Worm (Caenorhabditis elegans): ENCODE data around the gene Y57A10A.14.

The Y57A10A.14 gene

ce11 chrII:12214562-12214961, 28.8 kb downstream of the Y57A10A.14 start:
- no peak for TF ChIP-seq lsy-2 (tag; optimal IDR thresholded peaks at IDR 0.05)
- TF ChIP-seq ztf-4 (tag; optimal IDR thresholded peaks at IDR 0.05): no peak
- no peak for TF ChIP-seq ama-1 (optimal IDR thresholded peaks at IDR 0.05)
- no peak for TF ChIP-seq irx-1 (tag; optimal IDR thresholded peaks at IDR 0.05)
- no peak for TF ChIP-seq lin-14 (GFP tag; optimal IDR thresholded peaks at IDR 0.05)
- TF ChIP-seq elt-3 (tag; optimal IDR thresholded peaks at IDR 0.05): no peak
- TF ChIP-seq ets-5 (GFP tag; IDR thresholded peaks at IDR 0.05): no peak
- no peak for TF ChIP-seq tlp-1 (tag; optimal IDR thresholded peaks at IDR 0.05)
- no peak for TF ChIP-seq egl-13 (tag; optimal IDR thresholded peaks at IDR 0.05)
- no peak for TF ChIP-seq ceh-82 (tag; optimal IDR thresholded peaks at IDR 0.05)
- TF ChIP-seq sox-4 (tag; optimal IDR thresholded peaks at IDR 0.05): no peak
- TF ChIP-seq nhr-28 (tag; optimal IDR thresholded peaks at IDR 0.05): no peak
- TF ChIP-seq mdl-1 (tag; optimal IDR thresholded peaks at IDR 0.05): no peak
- TF ChIP-seq efl-3 (GFP tag; optimal IDR thresholded peaks at IDR 0.05): no peak
- TF ChIP-seq nhr-90 (tag; optimal IDR thresholded peaks at IDR 0.05; ENCODE audit: poor library complexity): no peak
- no peak for TF ChIP-seq nhr-77 (tag; optimal IDR thresholded peaks at IDR 0.05)
- TF ChIP-seq Y116A8C.19 (tag; optimal IDR thresholded peaks at IDR 0.05; ENCODE audit: borderline replicate concordance): no peak
- TF ChIP-seq ces-1 (GFP tag; optimal IDR thresholded peaks at IDR 0.05): no peak

- TF ChIP-seq fkh-8 (tag; optimal IDR thresholded peaks at IDR 0.05): peak; percentile 77
- TF ChIP-seq nhr-76 (tag; optimal IDR thresholded peaks at IDR 0.05): peak; percentile 7
- peak; percentile 92 for TF ChIP-seq snu-23 (GFP tag; optimal IDR thresholded peaks at IDR 0.05)
- TF ChIP-seq swsn-7 (tag; optimal IDR thresholded peaks at IDR 0.05): peak; percentile 81
- TF ChIP-seq efl-1 (optimal IDR thresholded peaks at IDR 0.05): peak; percentile 73 to 82
- TF ChIP-seq efl-1 (GFP tag; optimal IDR thresholded peaks at IDR 0.05 in 1 of 2): peak; percentile 38 to 54
- TF ChIP-seq mab-9 (GFP tag; IDR thresholded peaks at IDR 0.05): no peak; the same call in 1 of the 2 replicates
- TF ChIP-seq mdl-1 (tag; optimal IDR thresholded peaks at IDR 0.05): peak in 1 of 2 experiments; percentile 70
- peak; percentile 5 for TF ChIP-seq sox-4 (tag; optimal IDR thresholded peaks at IDR 0.05)
- TF ChIP-seq aly-2 (tag; optimal IDR thresholded peaks at IDR 0.05): peak; percentile 26
- peak; percentile 42 for TF ChIP-seq fkh-10 (GFP tag; optimal IDR thresholded peaks at IDR 0.05)
- TF ChIP-seq dpl-1 (GFP tag; optimal IDR thresholded peaks at IDR 0.05): peak; percentile 25 to 54 (median 41)
- peak in 1 of 2 experiments; percentile 53 for TF ChIP-seq ztf-11 (tag; optimal IDR thresholded peaks at IDR 0.05)
- no peak for TF ChIP-seq lir-3 (tag; optimal IDR thresholded peaks at IDR 0.05; ENCODE audit: poor library complexity)
- no peak for TF ChIP-seq hpl-2 (GFP tag; optimal IDR thresholded peaks at IDR 0.05)
- TF ChIP-seq ceh-82 (tag; optimal IDR thresholded peaks at IDR 0.05): peak; percentile 50 to 91 (median 71)
- peak; percentile 75 for TF ChIP-seq dsc-1 (tag; optimal IDR thresholded peaks at IDR 0.05)
- TF ChIP-seq ceh-8 (GFP tag; optimal IDR thresholded peaks at IDR 0.05): peak; percentile 21
- peak in 2 of 6 experiments; percentile 15 to 56 for TF ChIP-seq elt-3 (tag; optimal IDR thresholded peaks at IDR 0.05)
- TF ChIP-seq nhr-71 (tag; optimal IDR thresholded peaks at IDR 0.05): peak; percentile 86
- peak; percentile 72 to 73 for TF ChIP-seq lin-35 (GFP tag; optimal IDR thresholded peaks at IDR 0.05)
- peak; percentile 30 for TF ChIP-seq fos-1 (tag; optimal IDR thresholded peaks at IDR 0.05)
- TF ChIP-seq ces-1 (GFP tag; optimal IDR thresholded peaks at IDR 0.05): no peak
- peak; percentile 81 for TF ChIP-seq xbp-1 (tag; optimal IDR thresholded peaks at IDR 0.05)
- peak; percentile 79 for TF ChIP-seq tbx-2 (tag; optimal IDR thresholded peaks at IDR 0.05)
- peak; percentile 62 for TF ChIP-seq nhr-19 (GFP tag; conservative IDR thresholded peaks at IDR 0.05)
- peak; percentile 56 for TF ChIP-seq irx-1 (tag; optimal IDR thresholded peaks at IDR 0.05)
- TF ChIP-seq unc-130 (tag; optimal IDR thresholded peaks at IDR 0.05): peak; percentile 72
- TF ChIP-seq isw-1 (GFP tag; IDR thresholded peaks at IDR 0.05): peak; percentile 49
- TF ChIP-seq snpc-4 (tag; optimal IDR thresholded peaks at IDR 0.05): peak; percentile 73
- TF ChIP-seq nhr-12 (tag; optimal IDR thresholded peaks at IDR 0.05): no peak
- TF ChIP-seq rnt-1 (tag; optimal IDR thresholded peaks at IDR 0.05): peak; percentile 53
- TF ChIP-seq ztf-4 (tag; optimal IDR thresholded peaks at IDR 0.05): peak; percentile 10
- no peak for TF ChIP-seq ceh-88 (GFP tag; IDR thresholded peaks at IDR 0.05)
- peak; percentile 54 for TF ChIP-seq nhr-90 (tag; optimal IDR thresholded peaks at IDR 0.05; ENCODE audit: poor library complexity)
- peak; percentile 79 for TF ChIP-seq nhr-47 (tag; optimal IDR thresholded peaks at IDR 0.05)
- peak; percentile 47 for TF ChIP-seq blmp-1 (tag; optimal IDR thresholded peaks at IDR 0.05)
- TF ChIP-seq lin-15B (tag; optimal IDR thresholded peaks at IDR 0.05): peak; percentile 15
- no peak for TF ChIP-seq nhr-11 (tag; optimal IDR thresholded peaks at IDR 0.05)
- no peak for TF ChIP-seq hlh-17 (GFP tag; optimal IDR thresholded peaks at IDR 0.05; ENCODE audit: borderline replicate concordance)
- no peak for TF ChIP-seq efl-3 (GFP tag; optimal IDR thresholded peaks at IDR 0.05)
- peak; percentile 67 for TF ChIP-seq egl-13 (tag; optimal IDR thresholded peaks at IDR 0.05)
Measured at ce11 chrII:12222524-12222923, 36.8 kb downstream of the Y57A10A.14 start.
